Worm (Caenorhabditis elegans): ENCODE measurements around the gene srh-44.

DNA sequence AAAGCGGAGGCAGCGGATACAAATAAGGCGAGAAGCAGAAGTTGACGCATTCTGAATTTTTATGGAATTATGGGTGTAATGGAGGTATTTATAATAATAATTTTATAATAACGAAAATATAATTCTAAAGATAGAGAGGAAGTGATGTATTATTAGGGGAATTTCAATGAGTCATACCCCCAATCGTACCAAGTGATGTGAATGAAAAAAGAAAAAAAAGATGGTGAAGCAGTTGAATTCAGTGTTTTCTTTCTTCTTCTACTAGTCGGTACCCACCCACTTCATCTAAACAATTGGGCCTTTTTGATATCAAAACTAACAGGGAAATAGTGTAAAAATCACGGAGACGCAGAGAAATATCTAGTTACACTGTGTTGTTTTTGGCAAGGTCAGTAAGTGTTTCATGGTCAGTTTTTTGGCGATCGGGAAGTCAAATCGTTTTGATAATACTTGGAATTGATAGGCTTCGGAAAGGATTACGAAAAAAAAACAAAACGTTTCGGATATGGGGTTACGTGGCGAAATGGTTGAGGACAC is 28.1 kb upstream of the srh-44 start, which contains the start of gene ttr-18:
- TF ChIP-seq flt-1 (GFP tag; IDR thresholded peaks at IDR 0.05) (no peak), ama-1 (optimal IDR thresholded peaks at IDR 0.05) (no peak), ceh-13 (GFP tag; optimal IDR thresholded peaks at IDR 0.05) (no peak), scrt-1 (GFP tag; IDR thresholded peaks at IDR 0.05) (no peak)

All from whole organism, early embryonic.